Fruit fly (Drosophila melanogaster): Measurements from ENCODE around the gene Prp6.

dm6 chr3L:18869035-18869826 is 35.9 kb upstream of the Prp6 start, which contains the start of gene Grx1:
- TF ChIP-seq pan (optimal IDR thresholded peaks at IDR 0.05) (no peak), usp (GFP tag; optimal IDR thresholded peaks at IDR 0.05) (no peak), Dll (optimal IDR thresholded peaks at IDR 0.05) (no peak), psq (optimal IDR thresholded peaks at IDR 0.05) (no peak), EcR (GFP tag; optimal IDR thresholded peaks at IDR 0.05) (no peak), CG8478 (optimal IDR thresholded peaks at IDR 0.05) (no peak)

Measured in whole organism.